Worm (Caenorhabditis elegans) whole organism, L1 larva: ENCODE measurements around the gene F55C10.5.
A peak's percentile ranks its signal among the peaks of the same experiment; 100 is the strongest.

ENCODE experiments used
- F16B12.6 ChIP-seq: fragments of 150-350 bp; optimal IDR thresholded peaks from 2 replicates; lab custom pipeline; 2014; ENCODE audit warnings: missing biosample characterization, missing genetic modification characterization
- aly-2 ChIP-seq: fragments of 150-350 bp; optimal IDR thresholded peaks from 2 replicates; lab custom pipeline; 2014; ENCODE audit warnings: missing biosample characterization, missing genetic modification characterization
- blmp-1 ChIP-seq: fragments of 150-350 bp; optimal IDR thresholded peaks from 2 replicates; lab custom pipeline; 2014; ENCODE audit warnings: missing biosample characterization, missing genetic modification characterization
- ceh-63 ChIP-seq: fragments of 200-800 bp; sonication (Bioruptor generic); optimal IDR thresholded peaks from 2 replicates; lab custom pipeline; 2018; ENCODE audit warnings: mild to moderate bottlenecking, missing genetic modification characterization, missing compliant biosample characterization
- ceh-8 ChIP-seq: fragments of 200-800 bp; sonication (Bioruptor generic); optimal IDR thresholded peaks from 2 replicates; lab custom pipeline; 2018; ENCODE audit warnings: mild to moderate bottlenecking, missing genetic modification characterization, moderate library complexity, missing compliant biosample characterization
- ceh-82 ChIP-seq, 3 experiments: fragments of 150-350 bp in 1 of 3; sonication (generic microtip) in 2 of 3; optimal IDR thresholded peaks; 2 replicates each; lab custom pipeline; 2014 to 2017; ENCODE audit warnings: missing biosample characterization in 3 of 3, missing genetic modification characterization in 3 of 3
- ceh-90 ChIP-seq: sonication (generic microtip); optimal IDR thresholded peaks from 2 replicates; lab custom pipeline; 2016; ENCODE audit warnings: missing genetic modification characterization, missing compliant biosample characterization
- dpl-1 ChIP-seq, 3 experiments: fragments of 150-350 bp in 2 of 3; sonication (generic microtip) in 1 of 3; optimal IDR thresholded peaks; 2 replicates each; lab custom pipeline; 2014 to 2017; ENCODE audit warnings: missing biosample characterization in 3 of 3, missing genetic modification characterization in 3 of 3, missing genetic modification reagents in 3 of 3
- dsc-1 ChIP-seq: sonication (generic microtip); optimal IDR thresholded peaks from 2 replicates; lab custom pipeline; 2016; ENCODE audit warnings: mild to moderate bottlenecking, missing genetic modification characterization, missing compliant biosample characterization
- efl-3 ChIP-seq: fragments of 200-800 bp; sonication (Bioruptor generic); optimal IDR thresholded peaks from 2 replicates; lab custom pipeline; 2018; ENCODE audit warnings: mild to moderate bottlenecking, missing genetic modification characterization, missing compliant biosample characterization
- egl-13 ChIP-seq: sonication (generic microtip); optimal IDR thresholded peaks from 2 replicates; lab custom pipeline; 2016; ENCODE audit warnings: missing genotype, missing genetic modification reagents, missing genetic modification characterization, missing compliant biosample characterization
- egl-27 ChIP-seq, 2 experiments: fragments of 150-350 bp in 1 of 2; sonication (generic microtip); optimal IDR thresholded peaks; 3 replicates each; lab custom pipeline; 2017 to 2018; ENCODE audit warnings: missing biosample characterization in 2 of 2, missing genetic modification characterization in 2 of 2, missing genetic modification reagents in 2 of 2
- fkh-10 ChIP-seq: sonication (generic microtip); optimal IDR thresholded peaks from 2 replicates; lab custom pipeline; 2017; ENCODE audit warnings: missing biosample characterization, missing genetic modification reagents, missing genetic modification characterization
- fkh-8 ChIP-seq: sonication (generic microtip); optimal IDR thresholded peaks from 2 replicates; lab custom pipeline; 2016; ENCODE audit warnings: mild to moderate bottlenecking, missing genetic modification characterization, missing compliant biosample characterization
- hpl-2 ChIP-seq: fragments of 150-350 bp; optimal IDR thresholded peaks from 2 replicates; lab custom pipeline; 2014; ENCODE audit warnings: missing biosample characterization, missing genetic modification reagents, missing genetic modification characterization
- lin-13 ChIP-seq: fragments of 150-350 bp; optimal IDR thresholded peaks from 2 replicates; lab custom pipeline; 2014; ENCODE audit warnings: missing biosample characterization, missing genetic modification reagents, missing genetic modification characterization
- lin-14 ChIP-seq: fragments of 200-800 bp; sonication (Bioruptor generic); optimal IDR thresholded peaks from 2 replicates; lab custom pipeline; 2018; ENCODE audit warnings: mild to moderate bottlenecking, missing genetic modification characterization, moderate library complexity, missing compliant biosample characterization
- lin-15B ChIP-seq: fragments of 150-350 bp; sonication (generic microtip); optimal IDR thresholded peaks from 3 replicates; lab custom pipeline; 2014; ENCODE audit warnings: missing biosample characterization, missing genetic modification characterization
- lin-39 ChIP-seq: fragments of 150-350 bp; optimal IDR thresholded peaks from 2 replicates; lab custom pipeline; 2014; ENCODE audit warnings: missing biosample characterization, missing genetic modification reagents, missing genetic modification characterization
- mef-2 ChIP-seq: fragments of 150-350 bp; optimal IDR thresholded peaks from 2 replicates; lab custom pipeline; 2014; ENCODE audit warnings: missing biosample characterization, missing genetic modification characterization
- nhr-237 ChIP-seq: fragments of 150-350 bp; optimal IDR thresholded peaks from 2 replicates; lab custom pipeline; 2014; ENCODE audit warnings: missing biosample characterization, missing genetic modification characterization
- nhr-28 ChIP-seq: fragments of 150-350 bp; optimal IDR thresholded peaks from 2 replicates; lab custom pipeline; 2014; ENCODE audit warnings: missing biosample characterization, missing genetic modification characterization
- nhr-47 ChIP-seq: sonication (generic microtip); optimal IDR thresholded peaks from 2 replicates; lab custom pipeline; 2016; ENCODE audit warnings: mild to moderate bottlenecking, missing genetic modification characterization, moderate library complexity, missing compliant biosample characterization
- nhr-71 ChIP-seq: sonication (generic microtip); optimal IDR thresholded peaks from 2 replicates; lab custom pipeline; 2016; ENCODE audit warnings: mild to moderate bottlenecking, missing genetic modification characterization, moderate library complexity, missing compliant biosample characterization
- nhr-84 ChIP-seq: sonication (generic microtip); optimal IDR thresholded peaks from 2 replicates; lab custom pipeline; 2017; ENCODE audit warnings: missing biosample characterization, missing genetic modification characterization
- nhr-85 ChIP-seq: sonication (generic microtip); peaks from one replicate; lab custom pipeline; 2016; ENCODE audit warnings: missing genetic modification characterization, inconsistent platforms, missing compliant biosample characterization
- nhr-90 ChIP-seq: sonication (generic microtip); optimal IDR thresholded peaks from 2 replicates; lab custom pipeline; 2016; ENCODE audit warnings: mild to moderate bottlenecking, missing genetic modification characterization, missing compliant biosample characterization; ENCODE audit not compliant: poor library complexity
- pag-3 ChIP-seq: sonication (generic microtip); optimal IDR thresholded peaks from 2 replicates; lab custom pipeline; 2017; ENCODE audit warnings: missing genetic modification characterization, mild to moderate bottlenecking, missing compliant biosample characterization, antibody characterized with exemption, borderline replicate concordance; ENCODE audit not compliant: insufficient read depth
- pqm-1 ChIP-seq: sonication (generic microtip); optimal IDR thresholded peaks from 3 replicates; lab custom pipeline; 2017; ENCODE audit warnings: missing biosample characterization, missing genetic modification characterization
- snpc-4 ChIP-seq: fragments of 150-350 bp; optimal IDR thresholded peaks from 2 replicates; lab custom pipeline; 2014; ENCODE audit warnings: missing biosample characterization, missing genetic modification characterization
- snu-23 ChIP-seq: sonication (generic microtip); optimal IDR thresholded peaks from 2 replicates; lab custom pipeline; 2016; ENCODE audit warnings: missing genetic modification characterization, missing compliant biosample characterization
- tlp-1 ChIP-seq: fragments of 150-350 bp; optimal IDR thresholded peaks from 2 replicates; lab custom pipeline; 2014; ENCODE audit warnings: missing biosample characterization, missing genetic modification characterization
- unc-30 ChIP-seq: sonication (generic microtip); optimal IDR thresholded peaks from 2 replicates; lab custom pipeline; 2017; ENCODE audit warnings: missing biosample characterization, missing genetic modification characterization
- vab-15 ChIP-seq: sonication (generic microtip); optimal IDR thresholded peaks from 2 replicates; lab custom pipeline; 2017; ENCODE audit warnings: missing genotype, mild to moderate bottlenecking, missing genetic modification characterization, missing compliant biosample characterization
- zag-1 ChIP-seq: fragments of 150-350 bp; optimal IDR thresholded peaks from 2 replicates; lab custom pipeline; 2014; ENCODE audit warnings: missing biosample characterization, missing genetic modification characterization
- zip-4 ChIP-seq: fragments of 200-800 bp; sonication (Bioruptor generic); optimal IDR thresholded peaks from 2 replicates; lab custom pipeline; 2018; ENCODE audit warnings: mild to moderate bottlenecking, missing genetic modification characterization, moderate library complexity, missing compliant biosample characterization
- ztf-4 ChIP-seq: fragments of 150-350 bp; optimal IDR thresholded peaks from 2 replicates; lab custom pipeline; 2014; ENCODE audit warnings: missing biosample characterization, missing genetic modification characterization

F55C10.5 gene

DNA sequence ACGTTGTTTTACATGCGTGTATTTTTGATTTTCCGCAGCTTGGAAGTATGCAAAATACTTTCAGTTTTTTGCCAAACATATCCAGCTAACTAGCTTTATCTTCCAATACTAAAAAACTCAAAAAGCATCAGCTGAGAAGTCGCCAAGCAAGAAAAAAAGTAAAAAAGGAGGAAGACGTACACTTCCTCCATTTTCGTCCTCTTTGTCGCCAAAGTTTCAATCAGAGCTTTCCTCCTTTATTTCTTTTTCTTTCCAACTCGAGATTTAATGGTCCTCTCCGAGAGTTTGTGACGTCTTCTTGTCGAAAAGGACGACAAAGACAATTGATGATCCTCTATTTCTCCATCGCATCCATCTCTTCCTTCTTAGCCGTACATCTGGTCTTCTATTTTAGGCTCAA is 2.3 kb upstream of the F55C10.5 start:
- TF ChIP-seq efl-3 (GFP tag; lab: Kevin White, UChicago) = no peak
- no peak for TF ChIP-seq dpl-1 (GFP tag; optimal IDR thresholded peaks at IDR 0.05; lab: Kevin White, UChicago)
- no peak for TF ChIP-seq blmp-1 (tag; lab: Kevin White, UChicago)
- TF ChIP-seq nhr-85 (tag; lab: Kevin White, UChicago) = no peak
- no peak for TF ChIP-seq egl-13 (tag; lab: Kevin White, UChicago)
- no peak for TF ChIP-seq pqm-1 (tag; lab: Kevin White, UChicago)
- TF ChIP-seq lin-14 (GFP tag; lab: Kevin White, UChicago) = peak; percentile 72
- peak; percentile 60 for TF ChIP-seq fkh-10 (GFP tag; lab: Kevin White, UChicago)
- no peak for TF ChIP-seq snu-23 (GFP tag; lab: Kevin White, UChicago)

ce11 chrV:11385060-11385459 is 2.2 kb downstream of the F55C10.5 start, which contains the start of gene col-154:
col-154 (plus strand) TSS chrV:11385360.
- no peak for TF ChIP-seq pag-3
- TF ChIP-seq zip-4 (GFP tag; lab: Kevin White, UChicago) = no peak
- TF ChIP-seq nhr-47 = no peak
- peak; percentile 73 for TF ChIP-seq blmp-1 (tag; lab: Kevin White, UChicago)

- TF ChIP-seq nhr-90 (tag; lab: Kevin White, UChicago) = no peak
- no peak for TF ChIP-seq pag-3
- TF ChIP-seq tlp-1 = no peak
- TF ChIP-seq ceh-63 = no peak
- TF ChIP-seq ceh-8 (GFP tag; lab: Kevin White, UChicago) = no peak
- no peak for TF ChIP-seq vab-15 (tag; lab: Kevin White, UChicago)
- TF ChIP-seq lin-39 (tag; lab: Kevin White, UChicago) = no peak
- TF ChIP-seq nhr-28 (tag; lab: Kevin White, UChicago) = no peak
- TF ChIP-seq nhr-237 (tag; lab: Kevin White, UChicago) = no peak
- TF ChIP-seq nhr-47 = no peak
- no peak for TF ChIP-seq F16B12.6 (tag; lab: Kevin White, UChicago)
- no peak for TF ChIP-seq ztf-4 (tag; lab: Kevin White, UChicago)
- TF ChIP-seq egl-13 (tag; lab: Kevin White, UChicago) = no peak
- no peak for TF ChIP-seq zag-1
- no peak for TF ChIP-seq efl-3 (GFP tag; lab: Kevin White, UChicago)
These were observed 3.5 kb downstream of the F55C10.5 start, which contains the start of gene F55C10.4 for ce11 chrV:11386428-11386827. F55C10.4 (plus strand) TSS chrV:11386728.

- TF ChIP-seq aly-2 (no peak), unc-30 (tag; lab: Kevin White, UChicago) (no peak), fkh-8 (tag; lab: Kevin White, UChicago) (no peak), dsc-1 (no peak), ceh-82 (tag; optimal IDR thresholded peaks at IDR 0.05; lab: Kevin White, UChicago) (no peak), egl-27 (tag; optimal IDR thresholded peaks at IDR 0.05; lab: Kevin White, UChicago) (no peak), snpc-4 (tag; lab: Kevin White, UChicago) (no peak), blmp-1 (tag; lab: Kevin White, UChicago) (no peak), ceh-90 (no peak), nhr-237 (tag; lab: Kevin White, UChicago) (no peak), mef-2 (no peak), nhr-84 (tag; lab: Kevin White, UChicago) (no peak), efl-3 (GFP tag; lab: Kevin White, UChicago) (no peak), lin-15B (no peak), lin-13 (no peak), nhr-71 (no peak), hpl-2 (GFP tag; lab: Kevin White, UChicago) (no peak)
These were observed 6.9 kb downstream of the F55C10.5 start, which contains the start of gene col-155 for ce11 chrV:11389776-11390175. col-155 (minus strand) TSS chrV:11389876.
